Worm (Caenorhabditis elegans): ENCODE results near the gene Y39A1A.16.

DNA sequence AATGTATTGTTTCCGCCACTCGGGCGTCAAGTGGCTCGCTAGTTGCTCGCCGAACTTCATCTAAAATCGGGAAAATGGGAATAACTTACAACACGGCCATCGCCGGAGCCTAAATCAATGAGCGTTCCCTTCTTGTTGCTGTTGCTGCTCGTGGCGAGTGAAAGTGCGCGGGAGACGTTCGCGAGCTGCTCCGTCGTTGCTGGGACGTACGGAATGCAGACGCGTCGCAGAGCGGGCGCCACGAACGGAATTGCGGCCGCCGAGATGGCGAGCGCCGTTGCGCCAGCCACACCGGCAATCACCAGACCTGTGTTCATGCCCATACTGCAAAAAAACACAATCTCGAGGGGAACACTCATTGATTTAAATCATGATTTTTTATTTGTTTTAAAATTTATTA, 27.4 kb downstream of the Y39A1A.16 start:
- TF ChIP-seq lin-39 (tag; optimal IDR thresholded peaks at IDR 0.05) (no peak), ceh-82 (tag; optimal IDR thresholded peaks at IDR 0.05) (no peak), zip-2 (tag; optimal IDR thresholded peaks at IDR 0.05) (no peak), pqm-1 (tag; optimal IDR thresholded peaks at IDR 0.05) (no peak), nhr-102 (tag; optimal IDR thresholded peaks at IDR 0.05) (no peak), ama-1 (optimal IDR thresholded peaks at IDR 0.05) (no peak), gei-8 (GFP tag; optimal IDR thresholded peaks at IDR 0.05) (no peak)
